Worm (Caenorhabditis elegans) whole organism, young adult: ENCODE results near the gene wrt-3.

ENCODE experiments used
- F49E8.2 ChIP-seq: sonication (generic microtip); optimal IDR thresholded peaks from 3 replicates; lab custom pipeline; 2017; ENCODE audit warnings: missing genetic modification characterization, mild to moderate bottlenecking, missing compliant biosample characterization, antibody characterized with exemption, moderate library complexity; ENCODE audit not compliant: insufficient read depth
- T07F8.4 ChIP-seq: sonication (generic microtip); optimal IDR thresholded peaks from 2 replicates; lab custom pipeline; 2016; ENCODE audit warnings: mild to moderate bottlenecking, missing genetic modification characterization, moderate library complexity, missing compliant biosample characterization
- efl-1 ChIP-seq: fragments of 150-350 bp; optimal IDR thresholded peaks from 2 replicates; lab custom pipeline; 2014; ENCODE audit warnings: missing biosample characterization, missing genetic modification reagents, missing genetic modification characterization
- zfh-2 ChIP-seq: fragments of 200-800 bp; sonication (Bioruptor generic); conservative IDR thresholded peaks from 2 replicates; pipeline ENCODE4 v1.3.6; 2022; ENCODE audit warnings: missing genetic modification reagents, missing genetic modification characterization, missing compliant biosample characterization

- TF ChIP-seq F49E8.2 (tag; lab: Kevin White, UChicago), result no peak
- TF ChIP-seq efl-1, result no peak
- no peak for TF ChIP-seq zfh-2 (GFP tag; lab: Robert Waterston, UW)
- TF ChIP-seq T07F8.4 (tag; lab: Kevin White, UChicago), result no peak
These were observed 26.9 kb downstream of the wrt-3 start, which contains the start of gene cpin-1 for ce11 chrIV:9450375-9450774.
